Fruit fly (Drosophila melanogaster) whole organism, embryonic: ENCODE results near the gene CG6415.

Experiments
- B-H1 ChIP-seq: fragments of 200-800 bp; sonication (Bioruptor generic); IDR thresholded peaks from 3 replicates; pipeline ENCODE4 v1.3.6; 2022; ENCODE audit warnings: missing biosample characterization, missing genetic modification characterization
- Bgb ChIP-seq: fragments of 200-800 bp; sonication (Bioruptor generic); IDR thresholded peaks from 2 replicates; pipeline ENCODE4 v1.3.6; 2022; ENCODE audit warnings: missing biosample characterization, missing genetic modification characterization; ENCODE audit not compliant: partially characterized antibody
- CG10431 ChIP-seq: fragments of 200-800 bp; sonication (Bioruptor generic); optimal IDR thresholded peaks from 3 replicates; lab custom pipeline; 2018; ENCODE audit warnings: missing biosample characterization, mild to moderate bottlenecking, missing genetic modification characterization
- CG10654 ChIP-seq: fragments of 200-800 bp; sonication (Bioruptor generic); optimal IDR thresholded peaks from 2 replicates; lab custom pipeline; 2016; ENCODE audit warnings: missing biosample characterization, missing genetic modification characterization
- CG11093 ChIP-seq: fragments of 200-800 bp; sonication (Bioruptor generic); IDR thresholded peaks from 3 replicates; pipeline ENCODE4 v1.3.6; 2022; ENCODE audit warnings: missing biosample characterization, missing genetic modification characterization
- CG11456 ChIP-seq: fragments of 200-800 bp; sonication (Bioruptor generic); IDR thresholded peaks from 3 replicates; pipeline ENCODE4 v1.3.6; 2022; ENCODE audit warnings: missing biosample characterization, missing genetic modification characterization
- CG13123 ChIP-seq: fragments of 200-800 bp; sonication (Bioruptor generic); optimal IDR thresholded peaks from 2 replicates; lab custom pipeline; 2016; ENCODE audit warnings: missing biosample characterization, missing genetic modification characterization
- CG13624 ChIP-seq: fragments of 200-800 bp; sonication (Bioruptor generic); optimal IDR thresholded peaks from 2 replicates; lab custom pipeline; 2016; ENCODE audit warnings: missing biosample characterization, missing genetic modification characterization
- CG14014 ChIP-seq: fragments of 200-800 bp; sonication (Bioruptor generic); IDR thresholded peaks from 2 replicates; pipeline ENCODE4 v1.3.6; 2022; ENCODE audit warnings: missing biosample characterization, missing genetic modification characterization
- CG1529 ChIP-seq: fragments of 200-800 bp; sonication (Bioruptor generic); optimal IDR thresholded peaks from 3 replicates; lab custom pipeline; 2018; ENCODE audit warnings: missing biosample characterization, missing genetic modification characterization
- CG15601 ChIP-seq: fragments of 200-800 bp; sonication (Bioruptor generic); optimal IDR thresholded peaks from 3 replicates; lab custom pipeline; 2019; ENCODE audit warnings: missing biosample characterization, mild to moderate bottlenecking, missing genetic modification characterization, moderate library complexity
- CG15696 ChIP-seq: fragments of 200-800 bp; sonication (Bioruptor generic); optimal IDR thresholded peaks from 2 replicates; lab custom pipeline; 2019; ENCODE audit warnings: missing biosample characterization, mild to moderate bottlenecking, missing genetic modification characterization, moderate library complexity
- CG17359 ChIP-seq: fragments of 200-800 bp; sonication (Bioruptor generic); optimal IDR thresholded peaks from 3 replicates; lab custom pipeline; 2018; ENCODE audit warnings: missing biosample characterization, mild to moderate bottlenecking, missing genetic modification characterization, moderate library complexity
- CG18619 ChIP-seq: fragments of 200-800 bp; sonication (Bioruptor generic); optimal IDR thresholded peaks from 3 replicates; lab custom pipeline; 2017; ENCODE audit warnings: missing biosample characterization, mild to moderate bottlenecking, missing genetic modification characterization
- CG31388 ChIP-seq: fragments of 200-800 bp; sonication (Bioruptor generic); optimal IDR thresholded peaks from 2 replicates; lab custom pipeline; 2016; ENCODE audit warnings: missing biosample characterization, missing genetic modification characterization
- CG31441 ChIP-seq: fragments of 200-800 bp; sonication (Bioruptor generic); IDR thresholded peaks from 2 replicates; pipeline ENCODE4 v1.3.6; 2022; ENCODE audit warnings: missing biosample characterization, missing genetic modification characterization
- CG3163 ChIP-seq: fragments of 200-800 bp; sonication (Bioruptor generic); optimal IDR thresholded peaks from 3 replicates; lab custom pipeline; 2016; ENCODE audit warnings: missing biosample characterization, missing genetic modification characterization
- CG32767 ChIP-seq: fragments of 200-800 bp; sonication (Bioruptor generic); IDR thresholded peaks from 2 replicates; pipeline ENCODE4 v1.3.6; 2022; ENCODE audit warnings: missing biosample characterization, missing genetic modification characterization
- CG6854 ChIP-seq: fragments of 200-800 bp; sonication (Bioruptor generic); optimal IDR thresholded peaks from 3 replicates; lab custom pipeline; 2017; ENCODE audit warnings: missing biosample characterization, mild to moderate bottlenecking, missing genetic modification characterization
- CG7745 ChIP-seq: fragments of 200-800 bp; sonication (Bioruptor generic); optimal IDR thresholded peaks from 2 replicates; lab custom pipeline; 2018; ENCODE audit warnings: missing biosample characterization, mild to moderate bottlenecking, missing genetic modification characterization, moderate library complexity
- CG7839 ChIP-seq: fragments of 200-800 bp; sonication (Bioruptor generic); optimal IDR thresholded peaks from 3 replicates; lab custom pipeline; 2018; ENCODE audit warnings: missing biosample characterization, mild to moderate bottlenecking, missing genetic modification characterization, moderate library complexity
- CHES-1-like ChIP-seq: fragments of 200-800 bp; sonication (Bioruptor generic); optimal IDR thresholded peaks from 2 replicates; lab custom pipeline; 2016; ENCODE audit warnings: missing biosample characterization, missing genetic modification characterization
- CTCF ChIP-seq: fragments of 200-800 bp; sonication (Bioruptor generic); optimal IDR thresholded peaks from 2 replicates; lab custom pipeline; 2017; ENCODE audit warnings: missing biosample characterization, mild to moderate bottlenecking, missing genetic modification characterization, moderate library complexity
- Fer1 ChIP-seq: fragments of 200-800 bp; sonication (Bioruptor generic); optimal IDR thresholded peaks from 2 replicates; lab custom pipeline; 2017; ENCODE audit warnings: missing biosample characterization, mild to moderate bottlenecking, missing genetic modification characterization
- Fer3 ChIP-seq: fragments of 200-800 bp; sonication (Bioruptor generic); optimal IDR thresholded peaks from 2 replicates; lab custom pipeline; 2018; ENCODE audit warnings: missing biosample characterization, mild to moderate bottlenecking, missing genetic modification characterization, moderate library complexity
- Hand ChIP-seq: fragments of 200-800 bp; sonication (Bioruptor generic); optimal IDR thresholded peaks from 2 replicates; lab custom pipeline; 2017; ENCODE audit warnings: mild to moderate bottlenecking, missing biosample characterization, missing genetic modification reagents, missing genetic modification characterization
- Hmx ChIP-seq: fragments of 200-800 bp; sonication (Bioruptor generic); optimal IDR thresholded peaks from 2 replicates; lab custom pipeline; 2016; ENCODE audit warnings: missing biosample characterization, missing genetic modification characterization
- Max ChIP-seq: fragments of 200-800 bp; sonication (Bioruptor generic); optimal IDR thresholded peaks from 2 replicates; lab custom pipeline; 2016; ENCODE audit warnings: missing biosample characterization, mild to moderate bottlenecking, missing genetic modification characterization
- Mes4 ChIP-seq: fragments of 200-800 bp; sonication (Bioruptor generic); optimal IDR thresholded peaks from 2 replicates; lab custom pipeline; 2016; ENCODE audit warnings: missing biosample characterization, missing genetic modification characterization
- NC2β ChIP-seq: fragments of 200-800 bp; sonication (Bioruptor generic); optimal IDR thresholded peaks from 2 replicates; lab custom pipeline; 2016; ENCODE audit warnings: missing biosample characterization, missing genetic modification characterization
- Neu2 ChIP-seq: fragments of 200-800 bp; sonication (Bioruptor generic); optimal IDR thresholded peaks from 3 replicates; lab custom pipeline; 2016; ENCODE audit warnings: missing biosample characterization, missing genetic modification characterization, borderline replicate concordance
- Ravus ChIP-seq: fragments of 200-800 bp; sonication (Bioruptor generic); IDR thresholded peaks from 2 replicates; pipeline ENCODE4 v1.3.6; 2022; ENCODE audit warnings: missing biosample characterization, missing genetic modification characterization
- Rx ChIP-seq: fragments of 200-800 bp; sonication (Bioruptor generic); IDR thresholded peaks from 2 replicates; pipeline ENCODE4 v1.3.6; 2022; ENCODE audit warnings: missing biosample characterization, missing genetic modification characterization
- Sox102F ChIP-seq: fragments of 200-800 bp; sonication (Bioruptor generic); optimal IDR thresholded peaks from 2 replicates; lab custom pipeline; 2018; ENCODE audit warnings: missing biosample characterization, mild to moderate bottlenecking, missing genetic modification characterization, moderate library complexity
- ac ChIP-seq: fragments of 200-800 bp; sonication (Bioruptor generic); optimal IDR thresholded peaks from 3 replicates; lab custom pipeline; 2017; ENCODE audit warnings: missing biosample characterization, mild to moderate bottlenecking, missing genetic modification characterization
- croc ChIP-seq: fragments of 200-800 bp; sonication (Bioruptor generic); conservative IDR thresholded peaks from 3 replicates; pipeline ENCODE4 v1.3.6; 2022; ENCODE audit warnings: missing biosample characterization, missing genetic modification characterization
- crp ChIP-seq, 2 experiments: fragments of 200-800 bp; sonication (Bioruptor generic); optimal IDR thresholded peaks; 2 replicates in 1 of 2; 3 replicates in 1 of 2; lab custom pipeline; 2017; ENCODE audit warnings: missing biosample characterization in 2 of 2, missing genetic modification characterization in 2 of 2, mild to moderate bottlenecking in 1 of 2, moderate library complexity in 1 of 2
- da ChIP-seq: fragments of 200-800 bp; sonication (Bioruptor generic); optimal IDR thresholded peaks from 2 replicates; lab custom pipeline; 2016; ENCODE audit warnings: missing biosample characterization, missing genetic modification characterization
- dan ChIP-seq: fragments of 200-800 bp; sonication (Bioruptor generic); IDR thresholded peaks from 2 replicates; pipeline ENCODE4 v1.3.6; 2022; ENCODE audit warnings: missing biosample characterization, missing genetic modification characterization
- eyg ChIP-seq: fragments of 200-800 bp; sonication (Bioruptor generic); optimal IDR thresholded peaks from 3 replicates; lab custom pipeline; 2016; ENCODE audit warnings: missing biosample characterization, missing genetic modification characterization
- fd102C ChIP-seq: fragments of 200-800 bp; sonication (Bioruptor generic); optimal IDR thresholded peaks from 2 replicates; lab custom pipeline; 2018; ENCODE audit warnings: missing biosample characterization, mild to moderate bottlenecking, missing genetic modification characterization, moderate library complexity
- ind ChIP-seq: fragments of 200-800 bp; sonication (Bioruptor generic); optimal IDR thresholded peaks from 3 replicates; lab custom pipeline; 2016; ENCODE audit warnings: missing biosample characterization, missing genetic modification characterization
- inv ChIP-seq: fragments of 200-800 bp; sonication (Bioruptor generic); IDR thresholded peaks from 2 replicates; pipeline ENCODE4 v1.3.6; 2022; ENCODE audit warnings: missing biosample characterization, missing genetic modification characterization; ENCODE audit not compliant: partially characterized antibody
- otp ChIP-seq: fragments of 200-800 bp; sonication (Bioruptor generic); IDR thresholded peaks from 3 replicates; pipeline ENCODE4, ENCODE4 v1.3.6; 2022; ENCODE audit warnings: missing biosample characterization, missing genetic modification characterization
- peb ChIP-seq: fragments of 200-800 bp; sonication (Bioruptor generic); IDR thresholded peaks from 2 replicates; pipeline ENCODE4 v1.3.6; 2022; ENCODE audit warnings: missing biosample characterization, missing genetic modification characterization
- sd ChIP-seq: fragments of 200-800 bp; sonication (Bioruptor generic); optimal IDR thresholded peaks from 3 replicates; lab custom pipeline; 2018; ENCODE audit warnings: missing biosample characterization, mild to moderate bottlenecking, missing genetic modification characterization, moderate library complexity
- slbo ChIP-seq: fragments of 200-800 bp; sonication (Bioruptor generic); IDR thresholded peaks from 2 replicates; pipeline ENCODE4 v1.3.6; 2022; ENCODE audit warnings: missing biosample characterization, missing genetic modification characterization
- tin ChIP-seq: fragments of 200-800 bp; sonication (Bioruptor generic); optimal IDR thresholded peaks from 3 replicates; lab custom pipeline; 2016; ENCODE audit warnings: missing biosample characterization, missing genetic modification characterization
- toy ChIP-seq: fragments of 200-800 bp; sonication (Bioruptor generic); IDR thresholded peaks from 2 replicates; pipeline ENCODE4 v1.3.6; 2022; ENCODE audit warnings: missing biosample characterization, missing genetic modification characterization
- usp ChIP-seq: fragments of >200 bp; optimal IDR thresholded peaks from 2 replicates; lab custom pipeline; 2017; ENCODE audit warnings: missing biosample characterization, missing genetic modification characterization

CG6415 gene

dm6 chr2L:10751879-10752620 is 48.6 kb downstream of the CG6415 start (continued):
- no peak for TF ChIP-seq Bgb
- peak; percentile 53 for TF ChIP-seq CG13624 (GFP tag; lab: Kevin White, UChicago)
- TF ChIP-seq Fer1 (GFP tag; lab: Kevin White, UChicago), result peak; percentile 79
- TF ChIP-seq CG11093 (GFP tag; lab: Robert Waterston, UW), result peak; percentile 84
- peak; percentile 94 for TF ChIP-seq CG13123 (GFP tag; lab: Kevin White, UChicago)
- peak; percentile 95 for TF ChIP-seq ac
- peak; percentile 73 for TF ChIP-seq Rx
- peak; percentile 80 for TF ChIP-seq Fer3 (tag; lab: Kevin White, UChicago)
- peak; percentile 37 for TF ChIP-seq CG31388 (GFP tag; lab: Kevin White, UChicago)
- peak; percentile 72 for TF ChIP-seq CG10431
- TF ChIP-seq tin (GFP tag; lab: Kevin White, UChicago), result peak; percentile 79
- peak; percentile 90 for TF ChIP-seq CG17359 (tag; lab: Kevin White, UChicago)
- peak; percentile 9; the same call in 1 of the 2 replicates for TF ChIP-seq slbo (GFP tag; lab: Robert Waterston, UW)
- TF ChIP-seq CHES-1-like (GFP tag; lab: Kevin White, UChicago), result peak; percentile 90
- TF ChIP-seq CG31441 (GFP tag; lab: Robert Waterston, UW), result peak; percentile 84
- peak; percentile 72 for TF ChIP-seq CG3163 (GFP tag; lab: Kevin White, UChicago)
- peak; percentile 78; the same call in 1 of the 2 replicates for TF ChIP-seq CG14014 (GFP tag; lab: Robert Waterston, UW)
- peak; percentile 92 for TF ChIP-seq CG10654 (GFP tag; lab: Kevin White, UChicago)
- peak; percentile 88 for TF ChIP-seq CG18619 (GFP tag; lab: Kevin White, UChicago)
- peak; percentile 80 for TF ChIP-seq CG11456 (GFP tag; lab: Robert Waterston, UW)
- peak; percentile 91 for TF ChIP-seq fd102C (GFP tag; lab: Kevin White, UChicago)
- TF ChIP-seq Hmx (GFP tag; lab: Kevin White, UChicago), result no peak
- TF ChIP-seq Ravus (GFP tag; lab: Robert Waterston, UW), result no peak
- peak; percentile 55; the same call in 2 of the 3 replicates for TF ChIP-seq B-H1 (GFP tag; lab: Robert Waterston, UW)
- TF ChIP-seq NC2β (GFP tag; lab: Kevin White, UChicago), result peak; percentile 95
- peak; percentile 72 for TF ChIP-seq CG32767 (GFP tag; lab: Robert Waterston, UW)
- no peak for TF ChIP-seq dan (GFP tag; lab: Robert Waterston, UW)
- peak; percentile 86 for TF ChIP-seq Sox102F (GFP tag; lab: Kevin White, UChicago)
- peak; percentile 78 for TF ChIP-seq eyg (GFP tag; lab: Kevin White, UChicago)
- TF ChIP-seq CG1529, result peak; percentile 93
- peak; percentile 22 for TF ChIP-seq CTCF (GFP tag; lab: Kevin White, UChicago)
- TF ChIP-seq croc (GFP tag; lab: Robert Waterston, UW), result peak; percentile 71
- peak; percentile 95 for TF ChIP-seq otp
- no peak for TF ChIP-seq usp
- TF ChIP-seq CG15601 (tag; lab: Kevin White, UChicago), result peak; percentile 95
- no peak for TF ChIP-seq inv (GFP tag; lab: Robert Waterston, UW)
- TF ChIP-seq Mes4 (GFP tag; lab: Kevin White, UChicago), result peak; percentile 95
- TF ChIP-seq CG6854 (GFP tag; lab: Kevin White, UChicago), result peak; percentile 75
- TF ChIP-seq Neu2 (GFP tag; lab: Kevin White, UChicago), result peak; percentile 51
- TF ChIP-seq CG7745 (tag; lab: Kevin White, UChicago), result peak; percentile 93
- TF ChIP-seq ind, result peak; percentile 36
- peak in 1 of 2 experiments; percentile 62 for TF ChIP-seq crp (GFP tag; optimal IDR thresholded peaks at IDR 0.05; lab: Kevin White, UChicago)
- TF ChIP-seq Max (GFP tag; lab: Kevin White, UChicago), result peak; percentile 81
- TF ChIP-seq sd (tag; lab: Kevin White, UChicago), result peak; percentile 64
- peak; percentile 77 for TF ChIP-seq peb
- peak; percentile 99 for TF ChIP-seq CG15696
- peak; percentile 65 for TF ChIP-seq CG7839 (tag; lab: Kevin White, UChicago)
- TF ChIP-seq toy (GFP tag; lab: Robert Waterston, UW), result no peak
- TF ChIP-seq da, result peak; percentile 94
- peak; percentile 46 for TF ChIP-seq Hand
